Worm (Caenorhabditis elegans) whole organism, L2 larva: ENCODE results near the gene T16G12.7.

Source experiments
- C34F6.9 ChIP-seq: fragments of 150-350 bp; optimal IDR thresholded peaks from 2 replicates; lab custom pipeline; 2014; ENCODE audit warnings: missing biosample characterization, missing genetic modification characterization
- ama-1 ChIP-seq: fragments of 150-350 bp; optimal IDR thresholded peaks from 2 replicates; lab custom pipeline; 2018; ENCODE audit warnings: inconsistent platforms
- blmp-1 ChIP-seq: sonication (generic microtip); optimal IDR thresholded peaks from 2 replicates; lab custom pipeline; 2017; ENCODE audit warnings: missing genetic modification characterization, mild to moderate bottlenecking, missing compliant biosample characterization, antibody characterized with exemption, moderate library complexity; ENCODE audit not compliant: insufficient read depth
- ceh-82 ChIP-seq: fragments of 150-350 bp; optimal IDR thresholded peaks from 2 replicates; lab custom pipeline; 2014; ENCODE audit warnings: missing biosample characterization, missing genetic modification characterization
- elt-1 ChIP-seq: fragments of 150-350 bp; optimal IDR thresholded peaks from 2 replicates; lab custom pipeline; 2014; ENCODE audit warnings: missing biosample characterization, missing genetic modification characterization
- lin-39 ChIP-seq: fragments of 150-350 bp; optimal IDR thresholded peaks from 2 replicates; lab custom pipeline; 2014; ENCODE audit warnings: missing biosample characterization, missing genetic modification reagents, missing genetic modification characterization
- skn-1 ChIP-seq: sonication (generic microtip); optimal IDR thresholded peaks from 2 replicates; lab custom pipeline; 2017; ENCODE audit warnings: missing biosample characterization, missing genetic modification characterization
- snpc-4 ChIP-seq: fragments of 150-350 bp; optimal IDR thresholded peaks from 2 replicates; lab custom pipeline; 2014; ENCODE audit warnings: missing biosample characterization, missing genetic modification characterization
- unc-55 ChIP-seq: fragments of 150-350 bp; sonication (generic microtip); optimal IDR thresholded peaks from 3 replicates; lab custom pipeline; 2014; ENCODE audit warnings: missing biosample characterization, missing genetic modification reagents, missing genetic modification characterization
- ztf-4 ChIP-seq: fragments of 150-350 bp; optimal IDR thresholded peaks from 2 replicates; lab custom pipeline; 2014; ENCODE audit warnings: missing biosample characterization, missing genetic modification characterization

- TF ChIP-seq ama-1 (lab: Kevin White, UChicago) (no peak), snpc-4 (tag; lab: Kevin White, UChicago) (no peak), C34F6.9 (tag; lab: Kevin White, UChicago) (no peak), ztf-4 (tag; lab: Kevin White, UChicago) (no peak), lin-39 (tag; lab: Kevin White, UChicago) (no peak), ceh-82 (no peak), elt-1 (tag; lab: Kevin White, UChicago) (no peak), blmp-1 (tag; lab: Kevin White, UChicago) (no peak), skn-1 (tag; lab: Kevin White, UChicago) (no peak), unc-55 (GFP tag; lab: Kevin White, UChicago) (no peak)
These were observed 6.7 kb downstream of the T16G12.7 start, which contains the start of gene M04D8.5 for ce11 chrIII:10033213-10033612.
